Worm (Caenorhabditis elegans): ENCODE measurements around the gene sru-19.

- TF ChIP-seq sox-4 (tag; optimal IDR thresholded peaks at IDR 0.05): no peak
- TF ChIP-seq pha-4 (tag; optimal IDR thresholded peaks at IDR 0.05): no peak
- TF ChIP-seq ama-1 (optimal IDR thresholded peaks at IDR 0.05): no peak
- TF ChIP-seq hlh-13 (GFP tag; optimal IDR thresholded peaks at IDR 0.05): no peak
- TF ChIP-seq dmd-4 (tag; optimal IDR thresholded peaks at IDR 0.05; ENCODE audit: borderline replicate concordance): no peak
- no peak for TF ChIP-seq fkh-10 (GFP tag; optimal IDR thresholded peaks at IDR 0.05)
- no peak for TF ChIP-seq zip-5 (tag; optimal IDR thresholded peaks at IDR 0.05)
- TF ChIP-seq ets-4 (tag; optimal IDR thresholded peaks at IDR 0.05): no peak
- TF ChIP-seq lin-11 (tag; optimal IDR thresholded peaks at IDR 0.05): no peak
These were observed 3.6 kb downstream of the sru-19 start, which contains the start of gene sru-18 for ce11 chrIV:12501956-12502355.
